Worm (Caenorhabditis elegans) whole organism, young adult: Measurements from ENCODE around the gene R04F11.2.

Source experiments
- B0019.2 ChIP-seq: fragments of 200-800 bp; sonication (Bioruptor generic); conservative IDR thresholded peaks from 2 replicates; pipeline ENCODE4 v1.3.6; 2022; ENCODE audit warnings: missing genetic modification reagents, missing genetic modification characterization, missing compliant biosample characterization
- B0035.1 ChIP-seq: sonication (generic microtip); optimal IDR thresholded peaks from 2 replicates; lab custom pipeline; 2016; ENCODE audit warnings: missing genetic modification characterization, mild to moderate bottlenecking, missing compliant biosample characterization, missing genotype, missing genetic modification reagents
- C06A6.2 ChIP-seq: fragments of 200-800 bp; sonication (Bioruptor generic); conservative IDR thresholded peaks from 2 replicates; pipeline ENCODE4 v1.3.6; 2022; ENCODE audit warnings: missing genetic modification characterization, missing compliant biosample characterization
- D2030.7 ChIP-seq: fragments of 200-800 bp; sonication (Bioruptor generic); IDR thresholded peaks from 2 replicates; pipeline ENCODE4 v1.3.6; 2022; ENCODE audit warnings: missing genetic modification reagents, missing genetic modification characterization, missing compliant biosample characterization
- F23B12.7 ChIP-seq: sonication (generic microtip); optimal IDR thresholded peaks from 2 replicates; lab custom pipeline; 2017; ENCODE audit warnings: missing genetic modification characterization, mild to moderate bottlenecking, missing compliant biosample characterization, antibody characterized with exemption, moderate library complexity; ENCODE audit not compliant: insufficient read depth
- F52B5.7 ChIP-seq: sonication (generic microtip); optimal IDR thresholded peaks from 2 replicates; lab custom pipeline; 2016; ENCODE audit warnings: mild to moderate bottlenecking, missing genetic modification characterization, missing compliant biosample characterization
- F57A8.1 ChIP-seq: fragments of 200-800 bp; sonication (Bioruptor generic); optimal IDR thresholded peaks from 2 replicates; lab custom pipeline; 2018; ENCODE audit warnings: mild to moderate bottlenecking, missing genetic modification characterization, moderate library complexity, missing compliant biosample characterization
- F57C9.4 ChIP-seq: sonication (generic microtip); optimal IDR thresholded peaks from 2 replicates; lab custom pipeline; 2017; ENCODE audit warnings: mild to moderate bottlenecking, missing genetic modification characterization, missing compliant biosample characterization
- K12H6.12 ChIP-seq: fragments of 200-800 bp; sonication (Bioruptor generic); optimal IDR thresholded peaks from 2 replicates; lab custom pipeline; 2018; ENCODE audit warnings: mild to moderate bottlenecking, missing genetic modification characterization, missing compliant biosample characterization
- Y53F4B.3 ChIP-seq: fragments of 200-800 bp; sonication (Bioruptor generic); IDR thresholded peaks from 2 replicates; pipeline ENCODE4 v1.3.6; 2022; ENCODE audit warnings: missing genetic modification reagents, missing genetic modification characterization, missing compliant biosample characterization
- Y67H2A.10 ChIP-seq: fragments of 200-800 bp; sonication (Bioruptor generic); conservative IDR thresholded peaks from 2 replicates; pipeline ENCODE4 v1.3.6; 2022; ENCODE audit warnings: missing genetic modification reagents, missing genetic modification characterization, missing compliant biosample characterization
- atf-7 ChIP-seq: sonication (generic microtip); optimal IDR thresholded peaks from 2 replicates; lab custom pipeline; 2017; ENCODE audit warnings: mild to moderate bottlenecking, missing genetic modification characterization, missing compliant biosample characterization
- athp-1 ChIP-seq: sonication (generic microtip); optimal IDR thresholded peaks from 2 replicates; lab custom pipeline; 2017; ENCODE audit warnings: mild to moderate bottlenecking, missing genetic modification characterization, missing compliant biosample characterization
- cebp-2 ChIP-seq: fragments of 200-800 bp; sonication (Bioruptor generic); IDR thresholded peaks from 2 replicates; pipeline ENCODE4 v1.3.6; 2022; ENCODE audit warnings: missing genetic modification characterization, missing compliant biosample characterization
- ceh-79 ChIP-seq: sonication (generic microtip); optimal IDR thresholded peaks from 2 replicates; lab custom pipeline; 2017; ENCODE audit warnings: mild to moderate bottlenecking, missing genetic modification characterization, missing compliant biosample characterization
- chd-7 ChIP-seq: sonication (generic microtip); optimal IDR thresholded peaks from 2 replicates; lab custom pipeline; 2016; ENCODE audit warnings: mild to moderate bottlenecking, missing genetic modification characterization, moderate library complexity, missing compliant biosample characterization
- die-1 ChIP-seq: sonication (generic microtip); optimal IDR thresholded peaks from 2 replicates; lab custom pipeline; 2016; ENCODE audit warnings: missing genotype, mild to moderate bottlenecking, missing genetic modification characterization, missing compliant biosample characterization
- dpl-1 ChIP-seq: fragments of 150-350 bp; optimal IDR thresholded peaks from 2 replicates; lab custom pipeline; 2014; ENCODE audit warnings: missing biosample characterization, missing genetic modification reagents, missing genetic modification characterization
- efl-1 ChIP-seq: fragments of 150-350 bp; optimal IDR thresholded peaks from 2 replicates; lab custom pipeline; 2014; ENCODE audit warnings: missing biosample characterization, missing genetic modification reagents, missing genetic modification characterization
- egrh-3 ChIP-seq: fragments of 200-800 bp; sonication (Bioruptor generic); IDR thresholded peaks from 2 replicates; pipeline ENCODE4 v1.3.6; 2022; ENCODE audit warnings: missing genetic modification reagents, missing genetic modification characterization, missing compliant biosample characterization
- hmg-20 ChIP-seq: fragments of 200-800 bp; sonication (Bioruptor generic); IDR thresholded peaks from 2 replicates; pipeline ENCODE4 v1.3.6; 2022; ENCODE audit warnings: missing genetic modification reagents, missing genetic modification characterization, missing compliant biosample characterization
- hrde-1 ChIP-seq: sonication (generic microtip); optimal IDR thresholded peaks from 2 replicates; lab custom pipeline; 2016; ENCODE audit warnings: missing genetic modification characterization, mild to moderate bottlenecking, missing compliant biosample characterization, moderate library complexity, missing genotype, missing genetic modification reagents, borderline replicate concordance
- lag-1 ChIP-seq: fragments of 200-800 bp; sonication (Bioruptor generic); IDR thresholded peaks from 2 replicates; pipeline ENCODE4 v1.3.6; 2022; ENCODE audit warnings: missing genetic modification reagents, missing genetic modification characterization, missing compliant biosample characterization
- lin-26 ChIP-seq: fragments of 200-800 bp; sonication (Bioruptor generic); IDR thresholded peaks from 2 replicates; pipeline ENCODE4 v1.3.6; 2022; ENCODE audit warnings: missing genetic modification reagents, missing genetic modification characterization, missing compliant biosample characterization
- lin-54 ChIP-seq: fragments of 200-800 bp; sonication (Bioruptor generic); optimal IDR thresholded peaks from 2 replicates; lab custom pipeline; 2018; ENCODE audit warnings: mild to moderate bottlenecking, missing genetic modification characterization, missing compliant biosample characterization
- lsy-27 ChIP-seq: sonication (generic microtip); optimal IDR thresholded peaks from 2 replicates; lab custom pipeline; 2017; ENCODE audit warnings: missing genetic modification characterization, mild to moderate bottlenecking, missing compliant biosample characterization, antibody characterized with exemption, missing genotype, borderline replicate concordance; ENCODE audit not compliant: insufficient read depth
- madf-10 ChIP-seq: sonication (generic microtip); optimal IDR thresholded peaks from 2 replicates; lab custom pipeline; 2016; ENCODE audit warnings: mild to moderate bottlenecking, missing genetic modification characterization, missing compliant biosample characterization
- madf-8 ChIP-seq: fragments of 200-800 bp; sonication (Bioruptor generic); conservative IDR thresholded peaks from 2 replicates; pipeline ENCODE4 v1.3.6; 2022; ENCODE audit warnings: missing genetic modification reagents, missing genetic modification characterization, missing compliant biosample characterization
- nfya-1 ChIP-seq: sonication (generic microtip); optimal IDR thresholded peaks from 2 replicates; lab custom pipeline; 2017; ENCODE audit warnings: antibody characterized with exemption, missing compliant biosample characterization, missing genetic modification characterization, borderline replicate concordance; ENCODE audit not compliant: insufficient read depth
- pha-4 ChIP-seq: fragments of 150-350 bp; sonication (generic microtip); optimal IDR thresholded peaks from 2 replicates; lab custom pipeline; 2014; ENCODE audit warnings: missing biosample characterization, missing genetic modification reagents, missing genetic modification characterization
- rcor-1 ChIP-seq: fragments of 200-800 bp; sonication (Bioruptor generic); IDR thresholded peaks from 2 replicates; pipeline ENCODE4 v1.3.6; 2022; ENCODE audit warnings: missing genetic modification reagents, missing genetic modification characterization, missing compliant biosample characterization
- rpc-1 ChIP-seq, 2 experiments: fragments of 150-350 bp in 1 of 2; sonication (generic microtip) in 1 of 2; optimal IDR thresholded peaks; 2 replicates each; lab custom pipeline; 2014 to 2018; ENCODE audit warnings: missing biosample characterization in 1 of 2, missing genetic modification characterization in 1 of 2, missing genetic modification reagents in 1 of 2, missing genotype in 1 of 2
- snpc-3.4 ChIP-seq: sonication (generic microtip); optimal IDR thresholded peaks from 2 replicates; lab custom pipeline; 2017; ENCODE audit warnings: missing genetic modification characterization, mild to moderate bottlenecking, missing compliant biosample characterization, antibody characterized with exemption, moderate library complexity, missing genotype, missing genetic modification reagents
- somi-1 ChIP-seq: fragments of 200-800 bp; sonication (Bioruptor generic); optimal IDR thresholded peaks from 2 replicates; lab custom pipeline; 2018; ENCODE audit warnings: mild to moderate bottlenecking, missing genetic modification characterization, missing compliant biosample characterization
- sptf-2 ChIP-seq: fragments of 200-800 bp; sonication (Bioruptor generic); optimal IDR thresholded peaks from 2 replicates; lab custom pipeline; 2018; ENCODE audit warnings: mild to moderate bottlenecking, missing genetic modification characterization, missing compliant biosample characterization
- tbx-9 ChIP-seq: sonication (generic microtip); optimal IDR thresholded peaks from 2 replicates; lab custom pipeline; 2016; ENCODE audit warnings: borderline replicate concordance, missing genetic modification characterization, inconsistent platforms, missing compliant biosample characterization
- tlf-1 ChIP-seq: fragments of 200-800 bp; sonication (Bioruptor generic); optimal IDR thresholded peaks from 2 replicates; lab custom pipeline; 2018; ENCODE audit warnings: mild to moderate bottlenecking, missing genetic modification characterization, missing compliant biosample characterization
- unc-130 ChIP-seq: sonication (generic microtip); optimal IDR thresholded peaks from 2 replicates; lab custom pipeline; 2016; ENCODE audit warnings: missing genetic modification reagents, missing genetic modification characterization, missing compliant biosample characterization
- xnd-1 ChIP-seq: sonication (generic microtip); optimal IDR thresholded peaks from 2 replicates; lab custom pipeline; 2016; ENCODE audit warnings: missing genotype, missing genetic modification reagents, missing genetic modification characterization, missing compliant biosample characterization
- ztf-18 ChIP-seq: sonication (generic microtip); optimal IDR thresholded peaks from 2 replicates; lab custom pipeline; 2016; ENCODE audit warnings: missing genotype, mild to moderate bottlenecking, missing genetic modification characterization, missing compliant biosample characterization
- ztf-22 ChIP-seq: fragments of 200-800 bp; sonication (Bioruptor generic); optimal IDR thresholded peaks from 2 replicates; lab custom pipeline; 2018; ENCODE audit warnings: mild to moderate bottlenecking, missing genetic modification characterization, moderate library complexity, missing compliant biosample characterization
- ztf-3 ChIP-seq: fragments of 200-800 bp; sonication (Bioruptor generic); optimal IDR thresholded peaks from 2 replicates; lab custom pipeline; 2018; ENCODE audit warnings: mild to moderate bottlenecking, missing genetic modification characterization, missing compliant biosample characterization
- ztf-6 ChIP-seq: fragments of 200-800 bp; sonication (Bioruptor generic); IDR thresholded peaks from 2 replicates; pipeline ENCODE4 v1.3.6; 2022; ENCODE audit warnings: missing genetic modification reagents, missing genetic modification characterization, missing compliant biosample characterization

Gene R04F11.2

DNA sequence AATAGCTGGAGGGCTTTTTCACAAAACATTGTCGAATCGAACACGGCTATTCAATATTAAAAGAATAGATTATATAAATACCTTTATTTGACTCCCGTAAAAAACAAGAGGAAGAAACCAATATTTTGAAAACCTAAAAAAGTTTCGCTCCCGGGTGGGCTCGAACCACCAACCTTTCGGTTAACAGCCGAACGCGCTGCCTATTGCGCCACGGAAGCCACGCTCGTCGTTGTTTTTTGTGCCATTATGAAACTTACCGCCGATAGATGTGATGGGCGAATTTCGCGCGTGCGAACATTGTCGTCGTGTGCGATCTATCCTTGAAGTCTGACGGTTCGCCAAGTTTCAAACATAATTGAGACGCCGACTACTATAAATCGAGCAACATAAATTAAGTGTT, 13.6 kb downstream of the R04F11.2 start (continued):
- no peak for TF ChIP-seq B0019.2
- TF ChIP-seq ztf-3 (GFP tag; lab: Kevin White, UChicago) = no peak
- TF ChIP-seq rcor-1 (GFP tag; lab: Robert Waterston, UW) = no peak
- peak; percentile 51; the same call in 1 of the 2 replicates for TF ChIP-seq D2030.7
- TF ChIP-seq tlf-1 (GFP tag; lab: Kevin White, UChicago) = no peak
- no peak for TF ChIP-seq F57A8.1 (GFP tag; lab: Kevin White, UChicago)
- no peak for TF ChIP-seq somi-1 (GFP tag; lab: Kevin White, UChicago)
- peak; percentile 36 for TF ChIP-seq F23B12.7 (tag; lab: Kevin White, UChicago)
- TF ChIP-seq xnd-1 = no peak
- TF ChIP-seq pha-4 (tag; lab: Kevin White, UChicago) = no peak
- no peak for TF ChIP-seq Y53F4B.3 (GFP tag; lab: Robert Waterston, UW)
- no peak for TF ChIP-seq cebp-2 (GFP tag; lab: Robert Waterston, UW)
- peak; percentile 2 for TF ChIP-seq K12H6.12 (tag; lab: Kevin White, UChicago)
- TF ChIP-seq rpc-1 (optimal IDR thresholded peaks at IDR 0.05; lab: Kevin White, UChicago) = peak; percentile 68
- peak; percentile 83 for TF ChIP-seq rpc-1 (tag; optimal IDR thresholded peaks at IDR 0.05; lab: Kevin White, UChicago)
- no peak for TF ChIP-seq lsy-27 (tag; lab: Kevin White, UChicago)
- TF ChIP-seq egrh-3 (GFP tag; lab: Robert Waterston, UW) = no peak; the same call in 1 of the 2 replicates
- no peak for TF ChIP-seq B0035.1 (tag; lab: Kevin White, UChicago)
- no peak for TF ChIP-seq ceh-79 (tag; lab: Kevin White, UChicago)
- TF ChIP-seq F52B5.7 (tag; lab: Kevin White, UChicago) = no peak
- no peak for TF ChIP-seq Y67H2A.10
- TF ChIP-seq unc-130 (GFP tag; lab: Kevin White, UChicago) = no peak
- TF ChIP-seq ztf-22 (GFP tag; lab: Kevin White, UChicago) = no peak
- no peak for TF ChIP-seq lin-54 (GFP tag; lab: Kevin White, UChicago)
- TF ChIP-seq atf-7 (tag; lab: Kevin White, UChicago) = no peak
- TF ChIP-seq lin-26 = no peak
- TF ChIP-seq madf-10 (tag; lab: Kevin White, UChicago) = peak; percentile 30
- peak; percentile 76 for TF ChIP-seq ztf-18 (tag; lab: Kevin White, UChicago)
- TF ChIP-seq die-1 (tag; lab: Kevin White, UChicago) = peak; percentile 57

DNA sequence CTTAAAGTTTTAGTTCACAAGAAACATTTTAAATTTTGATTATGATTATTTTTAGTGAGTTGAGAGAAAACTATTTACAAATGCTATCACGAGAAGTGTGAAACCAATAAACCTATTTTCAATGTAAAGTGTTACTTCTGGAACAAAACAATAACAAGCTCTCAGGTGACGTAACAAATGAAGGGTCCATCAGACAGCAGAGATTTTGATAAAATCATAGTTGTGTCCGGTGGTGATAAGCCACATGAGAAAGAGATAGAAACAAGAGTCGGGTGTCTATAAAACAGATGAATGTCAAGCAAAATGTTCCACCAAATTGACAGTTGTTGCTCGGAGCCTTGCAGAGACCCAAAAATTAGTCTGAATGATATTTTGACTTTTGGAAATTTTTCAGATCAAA, 16.2 kb downstream of the R04F11.2 start:
- no peak for TF ChIP-seq lag-1 (GFP tag; lab: Robert Waterston, UW)
- TF ChIP-seq athp-1 = no peak
- no peak for TF ChIP-seq efl-1

DNA sequence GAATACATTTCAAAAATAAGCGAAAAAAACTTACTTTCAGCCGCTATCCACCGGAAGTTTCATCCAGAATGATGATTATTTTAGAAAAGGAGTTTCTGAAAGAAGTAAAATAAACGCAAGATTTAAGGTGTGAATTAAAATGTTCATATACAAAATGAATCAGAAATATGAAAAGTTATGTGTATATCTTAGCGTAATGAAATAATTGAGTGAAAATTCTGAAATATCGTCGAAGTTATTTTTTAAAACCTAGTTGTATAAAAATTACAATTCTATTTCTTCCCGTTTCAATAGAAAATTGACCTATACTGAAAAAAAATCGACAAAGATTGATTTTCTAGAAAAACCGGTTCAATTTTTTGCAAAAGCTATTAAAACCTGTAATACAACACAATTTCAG, 19.7 kb downstream of the R04F11.2 start, which contains the start of gene twk-13:
twk-13 (minus strand) TSS at position 101 of the 400 bp plus-strand sequence.
- TF ChIP-seq hrde-1 (tag; lab: Kevin White, UChicago) = no peak
- TF ChIP-seq egrh-3 (GFP tag; lab: Robert Waterston, UW) = no peak
- TF ChIP-seq F57C9.4 (tag; lab: Kevin White, UChicago) = no peak
- no peak for TF ChIP-seq B0019.2
- TF ChIP-seq B0035.1 (tag; lab: Kevin White, UChicago) = no peak
- TF ChIP-seq lag-1 (GFP tag; lab: Robert Waterston, UW) = no peak

DNA sequence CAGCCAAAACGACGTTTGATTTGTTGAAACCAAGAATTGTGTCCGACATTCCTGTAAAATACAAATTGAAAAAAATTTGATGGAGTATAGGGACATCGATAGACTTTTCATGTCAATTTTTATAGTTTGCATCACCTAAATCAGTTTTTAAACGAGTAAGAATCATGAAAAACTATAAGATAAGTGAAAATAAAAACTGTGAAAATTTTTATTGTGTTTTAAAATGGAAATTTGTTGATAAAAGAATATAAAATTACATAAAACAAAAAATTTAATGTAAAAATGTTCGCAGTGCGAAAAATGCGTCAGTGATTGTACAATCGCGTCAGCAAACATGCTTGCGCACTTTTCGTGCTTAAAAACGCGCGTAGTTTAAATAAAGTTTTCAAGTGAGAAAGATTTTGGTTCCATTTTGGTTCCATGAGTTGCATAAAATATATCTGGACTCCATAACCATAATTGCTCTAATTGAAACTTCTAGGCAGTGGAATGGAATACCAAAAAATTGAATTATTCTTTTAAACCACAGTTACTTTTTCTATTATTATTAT, 25.3 kb downstream of the R04F11.2 start, which contains the start of gene tomm-20:
tomm-20 (minus strand) TSS at position 51 of the 551 bp plus-strand sequence.
- no peak for TF ChIP-seq chd-7
- TF ChIP-seq madf-8 = peak; percentile 65
- TF ChIP-seq tbx-9 (tag; lab: Kevin White, UChicago) = no peak
- peak; percentile 98 for TF ChIP-seq dpl-1 (GFP tag; lab: Kevin White, UChicago)
- no peak for TF ChIP-seq sptf-2 (GFP tag; lab: Kevin White, UChicago)
- peak; percentile 77; the same call in 1 of the 2 replicates for TF ChIP-seq hmg-20 (GFP tag; lab: Robert Waterston, UW)
- peak; percentile 80 for TF ChIP-seq snpc-3.4 (tag; lab: Kevin White, UChicago)
- TF ChIP-seq C06A6.2 = peak; percentile 73
- TF ChIP-seq ztf-6 = 0 out of 2 replicates have a peak, but pooled peaks have one; percentile 19
- TF ChIP-seq nfya-1 (tag; lab: Kevin White, UChicago) = no peak
- TF ChIP-seq madf-10 (tag; lab: Kevin White, UChicago) = peak; percentile 58
